Fruit fly (Drosophila melanogaster) whole organism, embryonic: ENCODE measurements around the gene CG12479.

ENCODE experiments used
- CG11560 ChIP-seq: fragments of 200-800 bp; sonication (Bioruptor generic); IDR thresholded peaks from 3 replicates; pipeline ENCODE4 v1.3.6; 2022; ENCODE audit warnings: missing biosample characterization, missing genetic modification characterization
- CG3847 ChIP-seq: fragments of 200-800 bp; sonication (Bioruptor generic); IDR thresholded peaks from 2 replicates; pipeline ENCODE4 v1.3.6; 2022; ENCODE audit warnings: missing biosample characterization, missing genetic modification characterization
- CG42726 ChIP-seq: fragments of 200-800 bp; sonication (Bioruptor generic); IDR thresholded peaks from 2 replicates; pipeline ENCODE4 v1.3.6; 2022; ENCODE audit warnings: missing biosample characterization, missing genetic modification characterization; ENCODE audit not compliant: partially characterized antibody
- Myb ChIP-seq: fragments of 200-800 bp; sonication (Bioruptor generic); optimal IDR thresholded peaks from 2 replicates; lab custom pipeline; 2016; ENCODE audit warnings: missing biosample characterization, missing genetic modification characterization
- tap ChIP-seq: fragments of 200-800 bp; optimal IDR thresholded peaks from 3 replicates; lab custom pipeline; 2019; ENCODE audit warnings: missing biosample characterization, mild to moderate bottlenecking, missing genetic modification characterization, moderate library complexity

DNA sequence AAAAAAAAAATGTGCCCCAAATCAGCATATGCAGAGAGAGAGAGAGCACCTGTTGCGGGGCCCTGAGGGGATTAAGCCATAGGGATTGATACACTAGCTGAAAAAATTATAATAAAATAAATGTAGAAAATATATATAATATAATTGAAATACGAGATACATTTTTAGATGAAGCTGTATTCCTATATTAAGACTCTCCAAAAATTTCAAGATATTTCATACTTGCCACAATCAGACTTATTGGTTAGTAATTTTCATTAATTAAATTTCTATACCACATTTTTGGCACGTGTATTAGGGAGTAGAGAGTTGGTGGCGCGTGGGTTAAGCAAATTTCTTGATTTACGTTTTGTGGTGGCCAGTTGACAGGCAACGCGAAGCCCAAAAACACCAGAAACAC, 33.3 kb downstream of the CG12479 start:
- TF ChIP-seq CG11560 (no peak), tap (tag; lab: Kevin White, UChicago) (no peak), CG42726 (no peak), CG3847 (GFP tag; lab: Robert Waterston, UW) (no peak), Myb (GFP tag; lab: Kevin White, UChicago) (no peak)
